Worm (Caenorhabditis elegans): Measurements from ENCODE around the gene apd-3.

ce11 chrII:3524097-3524496 is 22.1 kb downstream of the apd-3 start, which contains the start of gene col-72:
- TF ChIP-seq nhr-77 (tag; optimal IDR thresholded peaks at IDR 0.05) (no peak), ztf-1 (GFP tag; conservative IDR thresholded peaks at IDR 0.05) (no peak), unc-62 (GFP tag; optimal IDR thresholded peaks at IDR 0.05) (no peak)

Data from whole organism, L2 larva.